Worm (Caenorhabditis elegans): Measurements from ENCODE around the gene ZK892.6.
"Not testable (repeated sequence)": the region's sequence is repeated elsewhere in the genome, so short reads cannot be mapped to it uniquely, and the experiment has no call there.

The ZK892.6 gene

DNA sequence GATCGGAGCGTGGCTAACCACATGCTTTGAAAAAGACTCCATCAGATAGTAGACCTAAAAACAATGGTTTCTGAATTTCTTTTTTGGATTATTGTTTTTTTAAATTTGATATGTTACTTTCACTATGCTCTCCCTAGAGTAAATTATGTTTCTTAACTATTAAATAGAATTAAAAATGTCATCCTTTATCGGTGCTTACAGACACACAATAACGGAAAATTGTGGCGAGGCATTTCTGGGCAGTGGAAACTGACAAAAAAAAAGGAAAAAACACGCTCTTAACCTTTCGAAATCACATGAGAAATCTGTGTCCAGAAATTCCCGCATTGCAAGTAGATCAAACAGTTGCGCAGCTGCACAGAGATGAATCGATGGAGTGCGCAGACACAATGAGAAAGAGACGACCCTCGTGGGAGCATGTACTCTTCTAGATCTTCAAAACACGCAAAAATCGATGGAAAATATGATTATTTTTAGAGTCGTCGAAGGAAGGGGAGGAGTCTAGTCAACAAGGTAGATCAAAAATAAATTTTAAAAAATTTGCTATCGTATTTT, at the start of gene ZK892.6:
Gene ZK892.6, minus strand, starts transcription at position 51 of the 555 bp plus-strand sequence.
- TF ChIP-seq dao-5 (tag; optimal IDR thresholded peaks at IDR 0.05) (no peak), him-1 (tag; optimal IDR thresholded peaks at IDR 0.05) (no peak), W03F9.2 (tag; optimal IDR thresholded peaks at IDR 0.05) (no peak)

DNA sequence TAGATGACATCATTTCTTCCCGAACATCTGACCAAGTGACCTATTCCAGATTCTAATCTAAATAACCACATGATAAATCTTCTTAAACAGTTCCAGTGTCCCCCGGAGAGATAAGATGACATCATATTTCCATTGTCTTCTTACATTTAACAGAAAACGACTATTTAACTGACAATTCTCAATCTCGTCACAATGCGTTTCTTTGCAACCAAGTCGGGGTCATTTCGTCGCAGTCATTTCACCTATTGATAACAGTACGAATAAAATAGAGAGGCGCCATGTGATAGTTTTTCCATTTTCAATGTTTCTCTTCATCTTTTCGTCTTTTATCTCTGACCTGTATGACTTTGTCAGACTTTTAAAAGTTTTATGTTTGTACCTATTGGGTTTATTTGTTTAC, 49.1 kb upstream of the ZK892.6 start:
- TF ChIP-seq him-1 (tag; optimal IDR thresholded peaks at IDR 0.05) = no peak
- TF ChIP-seq W03F9.2 (tag; optimal IDR thresholded peaks at IDR 0.05) = no peak
- TF ChIP-seq dao-5 (tag; optimal IDR thresholded peaks at IDR 0.05) = no peak

DNA sequence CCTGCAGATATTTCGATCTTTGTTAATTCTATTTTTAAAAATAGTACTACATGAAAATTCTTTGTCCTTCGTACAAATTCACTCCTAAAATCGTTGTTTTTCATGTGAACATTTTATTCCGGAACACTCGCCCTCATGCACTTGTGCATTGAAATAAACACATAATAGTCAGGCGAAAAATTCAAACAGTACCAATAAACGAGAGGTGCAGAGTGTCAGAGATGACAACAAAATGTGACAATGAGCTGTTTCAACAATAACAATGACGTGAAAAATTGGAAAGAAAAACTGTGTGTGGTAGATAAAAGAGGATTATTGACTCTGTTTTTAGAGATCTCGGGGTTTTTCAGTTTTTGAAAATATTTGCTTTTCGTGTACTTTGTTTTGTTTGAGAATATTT, 48.3 kb upstream of the ZK892.6 start, which contains the start of gene F52H3.6:
Gene F52H3.6, minus strand, starts transcription at position 228 of the 400 bp plus-strand sequence.
- no peak for TF ChIP-seq him-1 (tag; optimal IDR thresholded peaks at IDR 0.05)
- no peak for TF ChIP-seq dao-5 (tag; optimal IDR thresholded peaks at IDR 0.05)
- TF ChIP-seq W03F9.2 (tag; optimal IDR thresholded peaks at IDR 0.05) = no peak

DNA sequence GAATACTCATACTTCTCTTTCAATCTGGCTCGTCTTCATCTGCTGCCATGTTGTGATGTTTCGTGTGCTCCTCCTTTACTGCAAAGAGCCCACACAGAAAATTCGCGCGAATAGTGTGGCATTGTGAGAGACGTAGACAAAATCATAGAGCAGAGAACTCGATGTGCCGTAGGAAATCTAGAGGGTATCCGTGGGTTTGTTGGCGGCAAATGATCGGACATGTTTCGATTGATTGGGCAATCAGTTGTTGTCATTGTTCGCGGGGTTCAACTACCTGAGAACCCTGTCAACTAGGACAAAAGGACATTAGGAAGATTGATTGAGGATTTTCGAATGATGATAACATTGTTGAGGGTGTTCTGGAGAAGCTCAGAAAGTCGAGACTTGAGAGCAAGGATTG, 45.1 kb upstream of the ZK892.6 start:
- no peak for TF ChIP-seq him-1 (tag; optimal IDR thresholded peaks at IDR 0.05)
- no peak for TF ChIP-seq dao-5 (tag; optimal IDR thresholded peaks at IDR 0.05)
- no peak for TF ChIP-seq W03F9.2 (tag; optimal IDR thresholded peaks at IDR 0.05)

DNA sequence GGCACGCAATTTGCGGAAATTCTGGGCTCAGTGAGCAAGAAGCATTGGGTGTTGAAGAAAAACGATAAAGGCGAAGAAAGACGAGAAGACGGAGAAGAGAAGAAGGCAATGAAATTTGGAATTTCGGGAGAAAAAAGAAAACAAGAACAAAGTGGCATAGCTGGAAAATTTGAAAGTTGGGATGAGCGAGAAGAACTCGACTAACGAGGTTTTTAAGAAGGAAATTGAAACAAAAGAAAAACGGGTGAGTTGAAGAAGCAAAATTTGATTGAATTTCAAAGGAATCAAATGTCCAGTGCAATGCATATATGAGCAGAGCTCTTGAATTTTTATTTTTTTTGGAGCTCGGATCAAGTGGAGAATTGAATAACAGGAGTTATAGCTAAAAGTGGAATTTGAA, 41.8 kb upstream of the ZK892.6 start:
- TF ChIP-seq dao-5 (tag; optimal IDR thresholded peaks at IDR 0.05) = no peak
- TF ChIP-seq him-1 (tag; optimal IDR thresholded peaks at IDR 0.05) = no peak
- no peak for TF ChIP-seq W03F9.2 (tag; optimal IDR thresholded peaks at IDR 0.05)

DNA sequence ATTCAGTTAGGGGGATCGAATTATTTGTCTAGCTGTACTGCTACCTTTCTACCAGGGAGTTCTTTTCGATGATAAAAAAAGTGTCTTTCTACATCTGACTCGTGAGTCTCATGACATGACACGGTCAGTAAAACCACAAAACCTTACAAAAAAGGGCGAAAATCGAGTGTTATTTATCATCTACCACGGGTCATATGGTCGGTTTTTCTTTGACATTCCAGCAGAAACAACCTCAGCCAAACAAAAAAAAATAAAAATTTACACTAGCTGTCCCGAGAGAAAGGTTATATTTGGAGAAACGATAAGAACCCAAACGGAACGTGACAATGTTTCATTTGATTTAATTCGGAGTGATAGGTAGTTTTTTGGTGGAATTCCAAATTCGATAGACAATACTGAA, 39.7 kb upstream of the ZK892.6 start:
- TF ChIP-seq dao-5 (tag; optimal IDR thresholded peaks at IDR 0.05) = no peak
- no peak for TF ChIP-seq him-1 (tag; optimal IDR thresholded peaks at IDR 0.05)
- TF ChIP-seq W03F9.2 (tag; optimal IDR thresholded peaks at IDR 0.05) = no peak

DNA sequence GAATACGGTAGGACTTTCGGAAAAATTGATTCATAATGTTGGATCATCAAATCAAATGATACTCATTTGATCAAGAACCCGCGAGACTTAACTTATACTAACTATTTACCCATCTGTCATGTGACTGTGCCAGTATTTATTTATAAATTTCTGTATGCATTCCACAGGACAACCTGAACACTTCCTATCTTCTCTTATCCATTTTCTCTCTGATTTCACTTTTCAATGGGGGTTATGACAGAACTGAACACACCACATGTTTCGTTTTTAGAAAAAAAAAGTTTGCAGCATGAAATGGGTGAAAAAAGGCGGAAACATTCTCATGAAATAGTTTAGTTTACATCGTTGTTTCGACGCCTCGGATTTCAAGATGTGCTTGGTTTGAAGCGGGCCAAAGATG, 37.6 kb upstream of the ZK892.6 start:
- no peak for TF ChIP-seq him-1 (tag; optimal IDR thresholded peaks at IDR 0.05)
- TF ChIP-seq dao-5 (tag; optimal IDR thresholded peaks at IDR 0.05) = no peak
- TF ChIP-seq W03F9.2 (tag; optimal IDR thresholded peaks at IDR 0.05) = no peak

DNA sequence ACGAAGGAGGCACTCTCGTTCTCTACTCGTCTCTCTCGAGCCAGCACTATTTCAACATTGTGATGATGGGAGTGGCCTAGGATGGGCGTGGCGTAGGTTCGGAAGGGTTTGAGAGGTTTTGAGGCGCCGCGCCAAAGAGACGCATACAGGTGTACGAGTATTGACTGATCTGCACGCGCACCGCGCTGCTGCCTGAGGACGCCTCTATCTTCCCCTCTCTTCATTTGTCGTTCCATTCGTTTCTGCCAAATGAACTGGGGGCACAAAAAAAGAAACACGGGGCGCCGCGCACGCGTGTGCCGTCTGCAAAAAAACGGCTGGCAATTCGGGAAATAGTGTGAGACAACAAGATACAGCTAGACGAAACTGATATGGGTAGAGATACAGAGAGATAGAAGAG, 36.1 kb upstream of the ZK892.6 start, which contains the start of gene lec-2:
Gene lec-2, minus strand, starts transcription at position 171 of the 400 bp plus-strand sequence.
- no peak for TF ChIP-seq dao-5 (tag; optimal IDR thresholded peaks at IDR 0.05)
- no peak for TF ChIP-seq him-1 (tag; optimal IDR thresholded peaks at IDR 0.05)
- TF ChIP-seq W03F9.2 (tag; optimal IDR thresholded peaks at IDR 0.05) = no peak

DNA sequence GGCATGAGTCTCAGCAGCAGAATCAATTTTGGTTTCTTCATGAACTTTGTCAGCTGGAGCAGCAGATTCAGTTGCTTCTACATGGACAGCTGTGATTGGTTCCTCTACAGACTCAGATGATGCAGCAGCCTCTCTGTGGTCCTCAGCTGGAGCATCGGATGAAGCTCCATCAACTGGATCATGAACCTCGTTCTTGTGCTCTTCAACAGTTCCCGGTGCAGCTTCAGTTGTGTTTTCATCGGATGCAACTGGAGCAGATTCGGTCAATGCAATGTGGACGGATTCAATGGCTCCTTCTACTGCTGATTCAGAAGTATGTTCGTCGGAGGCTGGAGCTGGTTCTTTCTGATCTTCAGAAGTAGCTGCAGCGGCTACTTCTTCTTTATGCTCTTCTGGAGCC, 34.5 kb upstream of the ZK892.6 start:
- TF ChIP-seq dao-5 (tag; optimal IDR thresholded peaks at IDR 0.05) (no peak), W03F9.2 (tag; optimal IDR thresholded peaks at IDR 0.05) (no peak), him-1 (tag; optimal IDR thresholded peaks at IDR 0.05) (no peak)

DNA sequence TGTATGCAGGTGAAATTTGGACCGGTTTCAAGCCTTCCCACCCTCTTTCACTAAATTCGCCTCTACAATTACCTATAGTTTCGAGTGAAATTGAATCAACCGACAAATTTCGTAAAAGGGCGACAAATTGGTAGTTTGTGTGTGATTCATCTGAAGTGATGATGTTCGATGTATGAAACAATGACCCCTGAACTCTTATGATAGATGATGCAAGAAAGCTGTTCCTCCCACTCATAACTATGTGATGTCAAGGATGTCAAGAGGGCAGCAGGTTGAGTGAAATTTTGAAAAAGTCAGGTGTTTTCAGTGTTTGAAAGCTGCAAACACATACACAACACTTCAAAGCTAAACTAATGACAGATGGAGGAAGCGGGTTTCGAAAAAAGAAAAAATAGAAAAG, 32.6 kb upstream of the ZK892.6 start:
- TF ChIP-seq dao-5 (tag; optimal IDR thresholded peaks at IDR 0.05) (no peak), W03F9.2 (tag; optimal IDR thresholded peaks at IDR 0.05) (no peak), him-1 (tag; optimal IDR thresholded peaks at IDR 0.05) (no peak)

DNA sequence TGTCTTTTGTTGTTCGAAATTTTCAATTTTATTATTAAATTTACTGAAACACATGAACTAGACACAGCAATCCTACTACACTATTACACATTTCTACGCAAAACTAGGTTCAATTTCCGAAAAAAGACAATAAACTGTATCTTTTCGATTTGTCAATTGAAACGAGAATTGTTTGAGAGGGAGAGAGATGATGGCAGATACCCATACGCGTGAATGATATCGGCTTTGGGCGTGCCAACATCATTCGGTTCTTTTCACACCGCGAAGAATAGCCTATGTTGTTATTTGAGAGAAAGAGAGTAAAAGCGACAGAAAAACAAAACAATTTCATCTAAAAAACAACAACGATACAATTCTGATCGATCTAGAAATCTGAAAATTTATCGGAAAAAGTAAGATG, 31.8 kb upstream of the ZK892.6 start:
- TF ChIP-seq him-1 (tag; optimal IDR thresholded peaks at IDR 0.05) (no peak), dao-5 (tag; optimal IDR thresholded peaks at IDR 0.05) (no peak)

DNA sequence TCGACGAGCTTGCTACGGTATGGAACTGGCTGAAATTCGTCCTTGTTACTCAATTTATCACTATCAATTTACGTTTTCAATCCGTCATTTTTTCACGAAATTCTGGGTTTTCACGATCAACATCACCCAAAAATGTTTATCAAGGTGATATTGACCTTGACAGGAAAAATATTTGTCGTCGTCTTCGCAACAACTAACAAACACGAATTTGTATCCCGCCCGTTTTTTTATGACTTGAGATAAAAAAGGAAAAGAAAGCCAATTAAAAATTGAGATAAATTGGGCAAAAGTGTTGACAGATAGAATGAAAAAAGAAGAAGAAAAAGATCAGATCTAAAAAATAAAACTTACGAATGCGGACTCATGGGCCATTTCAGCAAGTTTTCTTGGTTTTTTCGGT, 31.0 kb upstream of the ZK892.6 start:
- no peak for TF ChIP-seq dao-5 (tag; optimal IDR thresholded peaks at IDR 0.05)
- TF ChIP-seq W03F9.2 (tag; optimal IDR thresholded peaks at IDR 0.05) = no peak
- TF ChIP-seq him-1 (tag; optimal IDR thresholded peaks at IDR 0.05) = no peak

DNA sequence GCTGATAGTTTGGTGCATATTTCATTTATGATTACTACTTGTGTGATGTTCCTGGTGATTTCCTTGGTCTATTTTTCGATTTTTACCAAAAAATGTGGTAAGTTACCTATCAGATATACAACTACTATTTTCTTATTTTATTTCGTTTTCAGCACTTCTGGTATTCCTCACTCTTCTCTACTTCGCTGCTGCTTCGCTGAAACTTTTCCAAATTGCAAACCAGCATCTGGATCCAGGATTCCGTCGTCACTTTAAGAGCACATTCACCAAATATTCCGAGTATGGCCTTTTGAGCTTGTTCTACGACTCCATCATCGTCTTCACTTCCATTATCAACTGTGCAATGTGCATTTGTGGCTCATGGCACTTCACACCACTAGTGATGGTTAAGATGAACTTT, 28.6 kb upstream of the ZK892.6 start:
- TF ChIP-seq dao-5 (tag; optimal IDR thresholded peaks at IDR 0.05) (no peak), W03F9.2 (tag; optimal IDR thresholded peaks at IDR 0.05) (no peak), him-1 (tag; optimal IDR thresholded peaks at IDR 0.05) (no peak)

DNA sequence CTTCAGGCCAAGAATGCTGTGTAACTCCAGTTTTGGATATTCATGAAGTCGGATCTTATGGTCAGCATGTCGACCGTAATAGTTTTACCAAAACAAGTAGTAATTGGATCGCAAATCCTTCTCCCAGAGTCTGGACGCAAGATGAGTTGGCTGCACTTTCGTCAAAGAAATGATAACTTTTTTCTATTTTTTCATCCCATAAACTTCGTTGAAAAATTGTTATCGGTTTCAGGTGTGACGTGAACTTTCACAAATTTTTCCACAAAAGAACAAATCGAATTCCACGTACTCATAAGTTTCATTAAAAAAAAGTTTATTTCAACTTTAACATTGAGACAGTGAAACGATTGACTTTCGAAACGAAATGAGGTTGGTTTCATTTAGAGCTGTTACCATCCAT, 28.0 kb upstream of the ZK892.6 start, which contains the start of gene ZK892.5:
Gene ZK892.5, plus strand, starts transcription at position 301 of the 400 bp plus-strand sequence.
- TF ChIP-seq dao-5 (tag; optimal IDR thresholded peaks at IDR 0.05) = no peak
- no peak for TF ChIP-seq W03F9.2 (tag; optimal IDR thresholded peaks at IDR 0.05)
- TF ChIP-seq him-1 (tag; optimal IDR thresholded peaks at IDR 0.05) = no peak

DNA sequence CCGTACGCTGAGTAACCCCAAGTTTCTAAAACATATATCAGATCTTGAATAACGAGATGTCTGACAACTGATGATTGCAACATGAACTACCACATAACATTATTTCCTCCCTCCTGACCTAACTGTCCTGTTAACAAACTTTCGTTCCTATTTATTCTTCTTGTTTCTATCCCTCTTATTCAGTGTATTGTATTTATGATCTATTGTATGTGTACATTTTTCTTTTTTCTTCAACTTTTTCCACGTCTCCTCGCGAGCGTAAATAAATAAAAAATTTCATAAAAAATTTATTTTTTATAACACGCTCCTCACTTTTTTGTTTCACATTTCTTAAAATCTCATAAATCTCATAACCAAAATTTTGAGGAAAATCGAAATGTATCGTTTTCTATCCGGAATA, 26.3 kb upstream of the ZK892.6 start, which contains the start of gene ZK892.4:
Gene ZK892.4, plus strand, starts transcription at position 301 of the 400 bp plus-strand sequence.
- TF ChIP-seq dao-5, W03F9.2, him-1 (tag; optimal IDR thresholded peaks at IDR 0.05): not testable (repeated sequence)

Data from whole organism, L4/young adult.